Fruit fly (Drosophila melanogaster): ENCODE results near the gene CG14204.

DNA sequence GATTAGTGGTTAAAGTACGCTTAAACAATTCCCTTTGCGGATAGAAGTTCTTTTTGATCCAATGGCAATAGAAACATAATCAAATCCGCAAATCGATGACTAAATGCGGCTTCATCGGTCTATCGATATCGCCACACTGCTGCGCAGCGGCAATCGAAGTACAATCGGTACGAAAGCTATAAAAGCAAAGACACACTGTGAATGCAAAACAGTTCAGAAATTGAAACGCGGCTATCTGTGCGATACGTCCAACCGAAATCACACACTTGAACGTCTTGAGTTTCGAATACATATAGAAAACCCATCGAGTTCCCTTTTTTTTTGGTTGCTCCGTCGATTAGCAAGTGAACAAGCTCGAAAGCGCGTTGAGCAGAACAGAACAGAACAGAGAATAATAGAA, 21.6 kb downstream of the CG14204 start, which contains the start of gene CG14207:
- TF ChIP-seq CG33017 (tag; optimal IDR thresholded peaks at IDR 0.05), result no peak
- no peak for TF ChIP-seq pad (GFP tag; optimal IDR thresholded peaks at IDR 0.05)

All from whole organism, adult.